Fruit fly (Drosophila melanogaster) whole organism, prepupa: Measurements from ENCODE around the gene CG6465.

ENCODE experiments used
- CG11294 ChIP-seq: fragments of 200-800 bp; sonication (Bioruptor generic); IDR thresholded peaks from 2 replicates; pipeline ENCODE4 v1.3.6; 2022; ENCODE audit warnings: missing biosample characterization, missing genetic modification characterization
- Eip75B ChIP-seq: fragments of 200-800 bp; sonication (Bioruptor generic); optimal IDR thresholded peaks from 3 replicates; lab custom pipeline; 2016; ENCODE audit warnings: missing biosample characterization, missing genetic modification characterization
- Eip93F ChIP-seq: fragments of 200-800 bp; sonication (Bioruptor generic); optimal IDR thresholded peaks from 2 replicates; lab custom pipeline; 2016; ENCODE audit warnings: missing biosample characterization, mild to moderate bottlenecking, missing genetic modification characterization
- Ets21C ChIP-seq: fragments of 200-800 bp; sonication (Bioruptor generic); optimal IDR thresholded peaks from 3 replicates; lab custom pipeline; 2016; ENCODE audit warnings: missing biosample characterization, missing genetic modification characterization

DNA sequence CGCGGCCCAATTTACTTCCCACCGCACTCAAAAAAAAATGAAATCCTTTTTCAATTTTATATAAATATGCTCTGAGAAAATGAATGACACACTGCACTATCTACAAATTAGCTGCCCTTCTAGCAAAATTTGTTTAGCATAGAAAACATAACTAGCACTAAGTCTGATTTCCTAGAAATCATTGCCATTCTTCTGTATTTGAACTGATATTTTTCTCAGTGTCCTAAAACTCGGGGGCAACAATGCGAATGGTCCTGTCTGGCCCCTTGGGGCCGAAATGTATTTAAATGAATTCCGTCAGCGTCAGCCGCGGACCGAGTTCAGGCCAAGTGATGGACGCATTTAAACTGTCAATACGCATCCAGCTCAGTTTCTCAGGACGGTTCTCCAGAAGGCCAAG, 4.4 kb downstream of the CG6465 start:
- TF ChIP-seq Eip75B (GFP tag; lab: Kevin White, UChicago): no peak
- no peak for TF ChIP-seq Ets21C (GFP tag; lab: Kevin White, UChicago)
- TF ChIP-seq CG11294 (GFP tag; lab: Robert Waterston, UW): no peak
- no peak for TF ChIP-seq Eip93F (GFP tag; lab: Kevin White, UChicago)
